Fruit fly (Drosophila melanogaster) whole organism, embryonic: Measurements from ENCODE around the gene alpha-PheRS.

Experiments used
- Antp ChIP-seq: fragments of 200-800 bp; sonication (Bioruptor generic); optimal IDR thresholded peaks from 3 replicates; lab custom pipeline; 2016; ENCODE audit warnings: missing biosample characterization, missing genetic modification characterization
- Atf-2 ChIP-seq: fragments of 200-800 bp; sonication (Bioruptor generic); optimal IDR thresholded peaks from 2 replicates; lab custom pipeline; 2016; ENCODE audit warnings: missing biosample characterization, missing genetic modification characterization
- B-H2 ChIP-seq: fragments of 200-800 bp; sonication (Bioruptor generic); optimal IDR thresholded peaks from 2 replicates; lab custom pipeline; 2018; ENCODE audit warnings: missing biosample characterization, mild to moderate bottlenecking, missing genetic modification characterization
- CG10274 ChIP-seq: fragments of 200-800 bp; sonication (Bioruptor generic); optimal IDR thresholded peaks from 3 replicates; lab custom pipeline; 2017; ENCODE audit warnings: missing biosample characterization, mild to moderate bottlenecking, missing genetic modification characterization
- CG10959 ChIP-seq: fragments of 200-800 bp; sonication (Bioruptor generic); IDR thresholded peaks from 2 replicates; pipeline ENCODE4 v1.3.6; 2022; ENCODE audit warnings: missing biosample characterization, missing genetic modification characterization
- CG11695 ChIP-seq: fragments of 200-800 bp; sonication (Bioruptor generic); IDR thresholded peaks from 3 replicates; pipeline ENCODE4 v1.3.6; 2022; ENCODE audit warnings: missing biosample characterization, missing genetic modification characterization
- CG1233 ChIP-seq: fragments of 200-800 bp; sonication (Bioruptor generic); optimal IDR thresholded peaks from 4 replicates; lab custom pipeline; 2018; ENCODE audit warnings: missing biosample characterization, mild to moderate bottlenecking, missing genetic modification characterization
- CG13775 ChIP-seq: fragments of 200-800 bp; sonication (Bioruptor generic); optimal IDR thresholded peaks from 3 replicates; lab custom pipeline; 2017; ENCODE audit warnings: missing biosample characterization, mild to moderate bottlenecking, missing genetic modification characterization
- CG14965 ChIP-seq: fragments of 200-800 bp; sonication (Bioruptor generic); optimal IDR thresholded peaks from 2 replicates; lab custom pipeline; 2016; ENCODE audit warnings: missing biosample characterization, missing genetic modification characterization, borderline replicate concordance
- CG16779 ChIP-seq: fragments of 200-800 bp; sonication (Bioruptor generic); IDR thresholded peaks from 2 replicates; pipeline ENCODE4 v1.3.6; 2022; ENCODE audit warnings: missing biosample characterization, missing genetic modification characterization
- CG16813 ChIP-seq: fragments of 200-800 bp; sonication (Bioruptor generic); IDR thresholded peaks from 3 replicates; pipeline ENCODE4 v1.3.6; 2022; ENCODE audit warnings: missing biosample characterization, missing genetic modification characterization; ENCODE audit not compliant: partially characterized antibody
- CG18262 ChIP-seq: fragments of 200-800 bp; optimal IDR thresholded peaks from 3 replicates; lab custom pipeline; 2019; ENCODE audit warnings: missing biosample characterization, mild to moderate bottlenecking, missing genetic modification characterization, moderate library complexity
- CG2202 ChIP-seq: fragments of 200-800 bp; sonication (Bioruptor generic); optimal IDR thresholded peaks from 2 replicates; lab custom pipeline; 2018; ENCODE audit warnings: missing biosample characterization, mild to moderate bottlenecking, missing genetic modification characterization
- CG2678 ChIP-seq: fragments of 200-800 bp; sonication (Bioruptor generic); optimal IDR thresholded peaks from 3 replicates; lab custom pipeline; 2019; ENCODE audit warnings: missing biosample characterization, mild to moderate bottlenecking, missing genetic modification characterization, moderate library complexity
- CG3065 ChIP-seq: fragments of 200-800 bp; sonication (Bioruptor generic); optimal IDR thresholded peaks from 2 replicates; lab custom pipeline; 2016; ENCODE audit warnings: missing biosample characterization, missing genetic modification characterization
- CG33213 ChIP-seq: fragments of 200-800 bp; sonication (Bioruptor generic); optimal IDR thresholded peaks from 3 replicates; lab custom pipeline; 2016; ENCODE audit warnings: missing biosample characterization, missing genetic modification characterization
- CG5953 ChIP-seq: fragments of 200-800 bp; sonication (Bioruptor generic); IDR thresholded peaks from 2 replicates; pipeline ENCODE4 v1.3.6; 2022; ENCODE audit warnings: missing biosample characterization, missing genetic modification characterization
- CG6765 ChIP-seq: fragments of 200-800 bp; sonication (Bioruptor generic); optimal IDR thresholded peaks from 3 replicates; lab custom pipeline; 2017; ENCODE audit warnings: missing biosample characterization, mild to moderate bottlenecking, missing genetic modification characterization
- CG6791 ChIP-seq: fragments of 200-800 bp; sonication (Bioruptor generic); IDR thresholded peaks from 3 replicates; pipeline ENCODE4 v1.3.6; 2022; ENCODE audit warnings: missing biosample characterization, missing genetic modification characterization; ENCODE audit not compliant: partially characterized antibody
- CG7271 ChIP-seq: fragments of 200-800 bp; sonication (Bioruptor generic); optimal IDR thresholded peaks from 2 replicates; lab custom pipeline; 2018; ENCODE audit warnings: missing biosample characterization, mild to moderate bottlenecking, missing genetic modification characterization, moderate library complexity
- CG7963 ChIP-seq: fragments of 200-800 bp; sonication (Bioruptor generic); IDR thresholded peaks from 3 replicates; pipeline ENCODE4 v1.3.6; 2022; ENCODE audit warnings: missing biosample characterization, missing genetic modification characterization; ENCODE audit not compliant: partially characterized antibody
- CG8924 ChIP-seq: fragments of 200-800 bp; optimal IDR thresholded peaks from 3 replicates; lab custom pipeline; 2019; ENCODE audit warnings: missing biosample characterization, mild to moderate bottlenecking, missing genetic modification characterization, moderate library complexity
- CG8944 ChIP-seq: fragments of 200-800 bp; sonication (Bioruptor generic); optimal IDR thresholded peaks from 3 replicates; lab custom pipeline; 2016; ENCODE audit warnings: missing biosample characterization, missing genetic modification characterization
- CG9437 ChIP-seq: fragments of 200-800 bp; sonication (Bioruptor generic); optimal IDR thresholded peaks from 2 replicates; lab custom pipeline; 2018; ENCODE audit warnings: missing biosample characterization, mild to moderate bottlenecking, missing genetic modification characterization
- CG9817 ChIP-seq: fragments of 200-800 bp; sonication (Bioruptor generic); optimal IDR thresholded peaks from 2 replicates; lab custom pipeline; 2018; ENCODE audit warnings: missing biosample characterization, mild to moderate bottlenecking, missing genetic modification characterization, moderate library complexity
- NK7.1 ChIP-seq: fragments of 200-800 bp; sonication (Bioruptor generic); optimal IDR thresholded peaks from 3 replicates; lab custom pipeline; 2016; ENCODE audit warnings: missing biosample characterization, missing genetic modification characterization
- NfI ChIP-seq: fragments of 200-800 bp; sonication (Bioruptor generic); optimal IDR thresholded peaks from 3 replicates; lab custom pipeline; 2018; ENCODE audit warnings: missing biosample characterization, mild to moderate bottlenecking, missing genetic modification characterization, moderate library complexity
- Opbp ChIP-seq: fragments of 200-800 bp; sonication (Bioruptor generic); IDR thresholded peaks from 3 replicates; pipeline ENCODE4 v1.3.6; 2022; ENCODE audit warnings: missing biosample characterization, missing genetic modification characterization; ENCODE audit not compliant: partially characterized antibody
- al ChIP-seq: fragments of 200-800 bp; sonication (Bioruptor generic); IDR thresholded peaks from 2 replicates; pipeline ENCODE4 v1.3.6; 2022; ENCODE audit warnings: missing biosample characterization, missing genetic modification characterization
- az2 ChIP-seq: fragments of 200-800 bp; sonication (Bioruptor generic); optimal IDR thresholded peaks from 3 replicates; lab custom pipeline; 2016; ENCODE audit warnings: missing biosample characterization, missing genetic modification characterization
- cad ChIP-seq: fragments of >200 bp; optimal IDR thresholded peaks from 2 replicates; lab custom pipeline; 2017; ENCODE audit warnings: missing biosample characterization, missing genetic modification characterization
- chinmo ChIP-seq: fragments of 200-800 bp; sonication (Bioruptor generic); IDR thresholded peaks from 4 replicates; pipeline ENCODE4 v1.3.6; 2022; ENCODE audit warnings: missing biosample characterization, missing genetic modification characterization; ENCODE audit not compliant: partially characterized antibody
- crol ChIP-seq: fragments of 200-800 bp; sonication (Bioruptor generic); IDR thresholded peaks from 2 replicates; pipeline ENCODE4 v1.3.6; 2022; ENCODE audit warnings: missing biosample characterization, missing genetic modification characterization
- cwo ChIP-seq: fragments of 200-800 bp; sonication (Bioruptor generic); optimal IDR thresholded peaks from 3 replicates; lab custom pipeline; 2017; ENCODE audit warnings: missing biosample characterization, missing genetic modification characterization, mild to moderate bottlenecking, moderate library complexity, missing genetic modification reagents
- dpn ChIP-seq, 2 experiments: fragments of 200-800 bp; sonication (Bioruptor generic); optimal IDR thresholded peaks; 3 replicates each; lab custom pipeline; 2016; ENCODE audit warnings: missing biosample characterization in 2 of 2, missing genetic modification characterization in 2 of 2
- dysf ChIP-seq: fragments of 200-800 bp; sonication (Bioruptor generic); IDR thresholded peaks from 3 replicates; pipeline ENCODE4 v1.3.6; 2022; ENCODE audit warnings: missing biosample characterization, missing genetic modification characterization
- ems ChIP-seq: fragments of 200-800 bp; sonication (Bioruptor generic); optimal IDR thresholded peaks from 3 replicates; lab custom pipeline; 2016; ENCODE audit warnings: missing biosample characterization, missing genetic modification characterization
- insv ChIP-seq, 2 experiments: fragments of 200-800 bp; sonication (Bioruptor generic); optimal IDR thresholded peaks; 3 replicates each; lab custom pipeline; 2016 to 2018; ENCODE audit warnings: missing biosample characterization in 2 of 2, missing genetic modification characterization in 2 of 2
- odd ChIP-seq: fragments of 200-800 bp; sonication (Bioruptor generic); optimal IDR thresholded peaks from 2 replicates; lab custom pipeline; 2017; ENCODE audit warnings: missing biosample characterization, mild to moderate bottlenecking, missing genetic modification characterization
- p53 ChIP-seq: fragments of 200-800 bp; sonication (Bioruptor generic); optimal IDR thresholded peaks from 2 replicates; lab custom pipeline; 2016; ENCODE audit warnings: missing biosample characterization, missing genetic modification characterization
- pb ChIP-seq: fragments of 200-800 bp; sonication (Bioruptor generic); optimal IDR thresholded peaks from 3 replicates; lab custom pipeline; 2016; ENCODE audit warnings: missing biosample characterization, missing genetic modification characterization
- ranshi ChIP-seq: fragments of 200-800 bp; sonication (Bioruptor generic); IDR thresholded peaks from 2 replicates; pipeline ENCODE4 v1.3.6; 2022; ENCODE audit warnings: missing biosample characterization, missing genetic modification characterization
- scrt ChIP-seq: fragments of 200-800 bp; sonication (Bioruptor generic); optimal IDR thresholded peaks from 2 replicates; lab custom pipeline; 2018; ENCODE audit warnings: missing biosample characterization, mild to moderate bottlenecking, missing genetic modification characterization, moderate library complexity
- slbo ChIP-seq: fragments of 200-800 bp; sonication (Bioruptor generic); IDR thresholded peaks from 2 replicates; pipeline ENCODE4 v1.3.6; 2022; ENCODE audit warnings: missing biosample characterization, missing genetic modification characterization
- tgo ChIP-seq: fragments of 200-800 bp; sonication (Bioruptor generic); IDR thresholded peaks from 3 replicates; pipeline ENCODE4 v1.3.6; 2022; ENCODE audit warnings: missing biosample characterization, missing genetic modification characterization
- twi ChIP-seq: fragments of 200-800 bp; optimal IDR thresholded peaks from 2 replicates; lab custom pipeline; 2019; ENCODE audit warnings: missing biosample characterization, mild to moderate bottlenecking, missing genetic modification characterization, moderate library complexity
- unpg ChIP-seq: fragments of 200-800 bp; sonication (Bioruptor generic); optimal IDR thresholded peaks from 3 replicates; lab custom pipeline; 2018; ENCODE audit warnings: missing biosample characterization, mild to moderate bottlenecking, missing genetic modification characterization, moderate library complexity
- vfl ChIP-seq: fragments of 200-800 bp; sonication (Bioruptor generic); optimal IDR thresholded peaks from 2 replicates; lab custom pipeline; 2016; ENCODE audit warnings: missing biosample characterization, missing genetic modification characterization
- yki ChIP-seq: fragments of >200 bp; optimal IDR thresholded peaks from 3 replicates; lab custom pipeline; 2018

Gene alpha-PheRS

dm6 chrX:8114476-8115342 is 30.7 kb downstream of the alpha-PheRS start (continued):
- peak; percentile 63; the same call in 1 of the 2 replicates for TF ChIP-seq ranshi (GFP tag; lab: Robert Waterston, UW)
- 0 out of 4 replicates have a peak, but pooled peaks have one; percentile 40 for TF ChIP-seq chinmo
- TF ChIP-seq CG9437 (GFP tag; lab: Kevin White, UChicago) = peak; percentile 46
- TF ChIP-seq scrt (GFP tag; lab: Kevin White, UChicago) = peak; percentile 11
- TF ChIP-seq p53 = no peak
- no peak for TF ChIP-seq yki
- no peak for TF ChIP-seq CG10959 (GFP tag; lab: Robert Waterston, UW)
- peak; percentile 40 for TF ChIP-seq CG10274
- peak; percentile 73 for TF ChIP-seq dysf (GFP tag; lab: Robert Waterston, UW)
- TF ChIP-seq CG14965 (GFP tag; lab: Kevin White, UChicago) = no peak
- peak; percentile 63 for TF ChIP-seq ems (GFP tag; lab: Kevin White, UChicago)
- peak; percentile 64 for TF ChIP-seq vfl
- no peak for TF ChIP-seq CG3065
- TF ChIP-seq CG8944 (GFP tag; lab: Kevin White, UChicago) = peak; percentile 14
- TF ChIP-seq CG6765 (GFP tag; lab: Kevin White, UChicago) = peak; percentile 77
- TF ChIP-seq odd = peak; percentile 66
- peak in 1 of 2 experiments; percentile 38 for TF ChIP-seq dpn (GFP tag; optimal IDR thresholded peaks at IDR 0.05; lab: Kevin White, UChicago)
- TF ChIP-seq CG18262 (tag; lab: Kevin White, UChicago) = peak; percentile 55
- peak; percentile 25 for TF ChIP-seq Atf-2 (GFP tag; lab: Kevin White, UChicago)
- TF ChIP-seq CG7963 (GFP tag; lab: Robert Waterston, UW) = no peak
- TF ChIP-seq NfI (GFP tag; lab: Kevin White, UChicago) = peak; percentile 78
- peak; percentile 68 for TF ChIP-seq crol (GFP tag; lab: Robert Waterston, UW)
- peak; percentile 75 for TF ChIP-seq unpg (GFP tag; lab: Kevin White, UChicago)
- no peak for TF ChIP-seq CG16779 (GFP tag; lab: Robert Waterston, UW)
- TF ChIP-seq CG2678 (tag; lab: Kevin White, UChicago) = peak; percentile 80
- no peak for TF ChIP-seq Opbp
- peak; percentile 57 for TF ChIP-seq al (GFP tag; lab: Robert Waterston, UW)
- TF ChIP-seq CG9817 (tag; lab: Kevin White, UChicago) = peak; percentile 72
- TF ChIP-seq NK7.1 = peak; percentile 30
- no peak for TF ChIP-seq CG5953 (GFP tag; lab: Robert Waterston, UW)
- TF ChIP-seq CG8924 (tag; lab: Kevin White, UChicago) = peak; percentile 64
- TF ChIP-seq CG11695 (GFP tag; lab: Robert Waterston, UW) = peak; percentile 88
- TF ChIP-seq B-H2 = peak; percentile 48
- peak; percentile 70 for TF ChIP-seq cwo (GFP tag; lab: Kevin White, UChicago)
- no peak for TF ChIP-seq CG6791 (GFP tag; lab: Robert Waterston, UW)
- TF ChIP-seq slbo (GFP tag; lab: Robert Waterston, UW) = peak; percentile 78
- TF ChIP-seq CG13775 = peak; percentile 52
- TF ChIP-seq CG16813 (GFP tag; lab: Robert Waterston, UW) = no peak
- no peak for TF ChIP-seq cad
- TF ChIP-seq Antp (GFP tag; lab: Kevin White, UChicago) = no peak
- TF ChIP-seq pb = peak; percentile 41
- peak; percentile 49 for TF ChIP-seq CG1233 (GFP tag; lab: Kevin White, UChicago)
- TF ChIP-seq tgo (GFP tag; lab: Robert Waterston, UW) = peak; percentile 42; the same call in 2 of the 3 replicates
- no peak for TF ChIP-seq CG7271 (tag; lab: Kevin White, UChicago)
- TF ChIP-seq insv (GFP tag; optimal IDR thresholded peaks at IDR 0.05; lab: Kevin White, UChicago) = peak; percentile 64 to 94
- peak; percentile 28 for TF ChIP-seq az2 (GFP tag; lab: Kevin White, UChicago)
- peak; percentile 10 for TF ChIP-seq twi (tag; lab: Kevin White, UChicago)
- no peak for TF ChIP-seq CG33213
- no peak for TF ChIP-seq CG2202 (tag; lab: Kevin White, UChicago)
